Fruit fly (Drosophila melanogaster) whole organism, embryonic: ENCODE data around the gene DIP2.

Source experiments
- Adf1 ChIP-seq: fragments of 200-800 bp; sonication (Bioruptor generic); IDR thresholded peaks from 2 replicates; pipeline ENCODE4 v1.3.6; 2022; ENCODE audit warnings: missing biosample characterization, missing genetic modification characterization
- CG10274 ChIP-seq: fragments of 200-800 bp; sonication (Bioruptor generic); optimal IDR thresholded peaks from 3 replicates; lab custom pipeline; 2017; ENCODE audit warnings: missing biosample characterization, mild to moderate bottlenecking, missing genetic modification characterization
- CG10462 ChIP-seq: fragments of 200-800 bp; sonication (Bioruptor generic); optimal IDR thresholded peaks from 2 replicates; lab custom pipeline; 2016; ENCODE audit warnings: missing biosample characterization, missing genetic modification characterization
- CG11398 ChIP-seq: fragments of 200-800 bp; sonication (Bioruptor generic); optimal IDR thresholded peaks from 2 replicates; lab custom pipeline; 2016; ENCODE audit warnings: missing biosample characterization, missing genetic modification characterization
- CG12104 ChIP-seq: fragments of 200-800 bp; sonication (Bioruptor generic); optimal IDR thresholded peaks from 3 replicates; lab custom pipeline; 2016; ENCODE audit warnings: missing biosample characterization, missing genetic modification characterization
- CG13287 ChIP-seq: fragments of 200-800 bp; sonication (Bioruptor generic); IDR thresholded peaks from 2 replicates; pipeline ENCODE4 v1.3.6; 2022; ENCODE audit warnings: missing biosample characterization, missing genetic modification characterization; ENCODE audit not compliant: partially characterized antibody
- CG13894 ChIP-seq: fragments of 200-800 bp; sonication (Bioruptor generic); optimal IDR thresholded peaks from 3 replicates; lab custom pipeline; 2018; ENCODE audit warnings: missing biosample characterization, mild to moderate bottlenecking, missing genetic modification characterization, moderate library complexity
- CG15011 ChIP-seq: fragments of 200-800 bp; sonication (Bioruptor generic); optimal IDR thresholded peaks from 3 replicates; lab custom pipeline; 2018; ENCODE audit warnings: missing biosample characterization, mild to moderate bottlenecking, missing genetic modification characterization
- CG15514 ChIP-seq: fragments of 200-800 bp; sonication (Bioruptor generic); optimal IDR thresholded peaks from 3 replicates; lab custom pipeline; 2017; ENCODE audit warnings: missing biosample characterization, missing genetic modification characterization, mild to moderate bottlenecking, moderate library complexity, missing genetic modification reagents
- CG1792 ChIP-seq: fragments of 200-800 bp; sonication (Bioruptor generic); optimal IDR thresholded peaks from 2 replicates; lab custom pipeline; 2016; ENCODE audit warnings: missing biosample characterization, missing genetic modification characterization
- CG2199 ChIP-seq: fragments of 200-800 bp; sonication (Bioruptor generic); IDR thresholded peaks from 3 replicates; pipeline ENCODE4 v1.3.6; 2022; ENCODE audit warnings: missing biosample characterization, missing genetic modification characterization
- CG30431 ChIP-seq: fragments of 200-800 bp; sonication (Bioruptor generic); optimal IDR thresholded peaks from 2 replicates; lab custom pipeline; 2017; ENCODE audit warnings: missing biosample characterization, missing genetic modification characterization
- CG32532 ChIP-seq: fragments of 200-800 bp; sonication (Bioruptor generic); IDR thresholded peaks from 2 replicates; pipeline ENCODE4 v1.3.6; 2022; ENCODE audit warnings: missing biosample characterization, missing genetic modification characterization
- CG4360 ChIP-seq: fragments of 200-800 bp; sonication (Bioruptor generic); IDR thresholded peaks from 2 replicates; pipeline ENCODE4 v1.3.6; 2022; ENCODE audit warnings: missing biosample characterization, missing genetic modification characterization
- CG43689 ChIP-seq: fragments of 200-800 bp; sonication (Bioruptor generic); IDR thresholded peaks from 2 replicates; pipeline ENCODE4 v1.3.6; 2022; ENCODE audit warnings: missing biosample characterization, missing genetic modification characterization
- CG7372 ChIP-seq: fragments of 200-800 bp; sonication (Bioruptor generic); IDR thresholded peaks from 2 replicates; pipeline ENCODE4 v1.3.6; 2022; ENCODE audit warnings: missing biosample characterization, missing genetic modification characterization
- CG7928 ChIP-seq: fragments of 200-800 bp; sonication (Bioruptor generic); optimal IDR thresholded peaks from 2 replicates; lab custom pipeline; 2017; ENCODE audit warnings: missing biosample characterization, mild to moderate bottlenecking, missing genetic modification characterization
- CG9797 ChIP-seq: fragments of 200-800 bp; sonication (Bioruptor generic); optimal IDR thresholded peaks from 3 replicates; lab custom pipeline; 2018; ENCODE audit warnings: missing biosample characterization, mild to moderate bottlenecking, missing genetic modification characterization
- H15 ChIP-seq: fragments of 200-800 bp; sonication (Bioruptor generic); IDR thresholded peaks from 3 replicates; pipeline ENCODE4 v1.3.6; 2022; ENCODE audit warnings: missing biosample characterization, missing genetic modification characterization
- Jarid2 ChIP-seq: fragments of 200-800 bp; sonication (Bioruptor generic); optimal IDR thresholded peaks from 3 replicates; lab custom pipeline; 2017; ENCODE audit warnings: mild to moderate bottlenecking, missing biosample characterization, missing genetic modification reagents, missing genetic modification characterization
- Kr ChIP-seq: fragments of 200-800 bp; sonication (Bioruptor generic); optimal IDR thresholded peaks from 2 replicates; lab custom pipeline; 2017; ENCODE audit warnings: missing biosample characterization, mild to moderate bottlenecking, missing genetic modification characterization
- Neu2 ChIP-seq: fragments of 200-800 bp; sonication (Bioruptor generic); optimal IDR thresholded peaks from 3 replicates; lab custom pipeline; 2016; ENCODE audit warnings: missing biosample characterization, missing genetic modification characterization, borderline replicate concordance
- Oaz ChIP-seq: fragments of 200-800 bp; sonication (Bioruptor generic); IDR thresholded peaks from 2 replicates; pipeline ENCODE4 v1.3.6; 2022; ENCODE audit warnings: missing biosample characterization, missing genetic modification characterization
- Optix ChIP-seq: fragments of 200-800 bp; sonication (Bioruptor generic); IDR thresholded peaks from 3 replicates; pipeline ENCODE4 v1.3.6; 2022; ENCODE audit warnings: missing biosample characterization, missing genetic modification characterization
- Sry-δ ChIP-seq: fragments of 200-800 bp; sonication (Bioruptor generic); optimal IDR thresholded peaks from 2 replicates; lab custom pipeline; 2016; ENCODE audit warnings: missing biosample characterization, missing genetic modification characterization
- Stat92E ChIP-seq, 3 experiments: fragments of >200 bp in 2 of 3; fragments of 200-800 bp in 1 of 3; sonication (Bioruptor generic) in 1 of 3; optimal IDR thresholded peaks; 2 replicates each; lab custom pipeline; 2017 to 2019; ENCODE audit warnings: missing biosample characterization in 3 of 3, missing genetic modification characterization in 3 of 3, mild to moderate bottlenecking in 1 of 3, moderate library complexity in 1 of 3
- Trl ChIP-seq, 3 experiments: fragments of >200 bp in 2 of 3; fragments of 200-800 bp in 1 of 3; sonication (Bioruptor generic) in 1 of 3; optimal IDR thresholded peaks; 2 replicates in 1 of 3; 3 replicates in 2 of 3; lab custom pipeline; 2016 to 2017; ENCODE audit warnings: missing biosample characterization in 1 of 3, missing genetic modification characterization in 1 of 3
- Vsx1 ChIP-seq: fragments of 200-800 bp; sonication (Bioruptor generic); optimal IDR thresholded peaks from 2 replicates; lab custom pipeline; 2017; ENCODE audit warnings: missing biosample characterization, mild to moderate bottlenecking, missing genetic modification characterization, missing genetic modification reagents
- ab ChIP-seq: fragments of 200-800 bp; sonication (Bioruptor generic); optimal IDR thresholded peaks from 2 replicates; lab custom pipeline; 2016; ENCODE audit warnings: missing biosample characterization, missing genetic modification characterization
- ash1 ChIP-seq: fragments of 200-800 bp; sonication (Bioruptor generic); optimal IDR thresholded peaks from 2 replicates; lab custom pipeline; 2018; ENCODE audit warnings: missing biosample characterization, mild to moderate bottlenecking, missing genetic modification characterization
- chinmo ChIP-seq: fragments of 200-800 bp; sonication (Bioruptor generic); IDR thresholded peaks from 4 replicates; pipeline ENCODE4 v1.3.6; 2022; ENCODE audit warnings: missing biosample characterization, missing genetic modification characterization; ENCODE audit not compliant: partially characterized antibody
- ci ChIP-seq: fragments of 200-800 bp; sonication (Bioruptor generic); IDR thresholded peaks from 3 replicates; pipeline ENCODE4 v1.3.6; 2022; ENCODE audit warnings: missing biosample characterization, missing genetic modification characterization
- corto ChIP-seq: fragments of 200-800 bp; sonication (Bioruptor generic); optimal IDR thresholded peaks from 2 replicates; lab custom pipeline; 2016; ENCODE audit warnings: missing biosample characterization, mild to moderate bottlenecking, missing genetic modification characterization, moderate library complexity
- crol ChIP-seq: fragments of 200-800 bp; sonication (Bioruptor generic); IDR thresholded peaks from 2 replicates; pipeline ENCODE4 v1.3.6; 2022; ENCODE audit warnings: missing biosample characterization, missing genetic modification characterization
- crp ChIP-seq, 2 experiments: fragments of 200-800 bp; sonication (Bioruptor generic); optimal IDR thresholded peaks; 2 replicates in 1 of 2; 3 replicates in 1 of 2; lab custom pipeline; 2017; ENCODE audit warnings: missing biosample characterization in 2 of 2, missing genetic modification characterization in 2 of 2, mild to moderate bottlenecking in 1 of 2, moderate library complexity in 1 of 2
- cwo ChIP-seq: fragments of 200-800 bp; sonication (Bioruptor generic); optimal IDR thresholded peaks from 3 replicates; lab custom pipeline; 2017; ENCODE audit warnings: missing biosample characterization, missing genetic modification characterization, mild to moderate bottlenecking, moderate library complexity, missing genetic modification reagents
- dm ChIP-seq: fragments of 200-800 bp; sonication (Bioruptor generic); optimal IDR thresholded peaks from 3 replicates; lab custom pipeline; 2016; ENCODE audit warnings: missing biosample characterization, missing genetic modification characterization
- en ChIP-seq: fragments of 200-800 bp; sonication (Bioruptor generic); optimal IDR thresholded peaks from 2 replicates; lab custom pipeline; 2016; ENCODE audit warnings: missing biosample characterization, missing genetic modification characterization
- eve ChIP-seq, 2 experiments: fragments of >200 bp; optimal IDR thresholded peaks; 2 replicates each; lab custom pipeline; 2017; ENCODE audit warnings: missing biosample characterization in 2 of 2, missing genetic modification characterization in 2 of 2
- hbn ChIP-seq: fragments of 200-800 bp; sonication (Bioruptor generic); IDR thresholded peaks from 2 replicates; pipeline ENCODE4 v1.3.6; 2022; ENCODE audit warnings: missing biosample characterization, missing genetic modification characterization; ENCODE audit not compliant: partially characterized antibody
- hth ChIP-seq: fragments of >200 bp; optimal IDR thresholded peaks from 2 replicates; lab custom pipeline; 2017; ENCODE audit warnings: inconsistent platforms
- kni ChIP-seq: fragments of 200-800 bp; sonication (Bioruptor generic); optimal IDR thresholded peaks from 3 replicates; lab custom pipeline; 2017; ENCODE audit warnings: mild to moderate bottlenecking, missing biosample characterization, missing genetic modification reagents, missing genetic modification characterization
- lola ChIP-seq, 3 experiments: fragments of >200 bp in 2 of 3; fragments of 200-800 bp in 1 of 3; sonication (Bioruptor generic) in 1 of 3; optimal IDR thresholded peaks; 2 replicates each; lab custom pipeline; 2017 to 2019; ENCODE audit warnings: missing biosample characterization in 3 of 3, missing genetic modification characterization in 3 of 3, mild to moderate bottlenecking in 1 of 3, moderate library complexity in 1 of 3
- nerfin-2 ChIP-seq: fragments of 200-800 bp; sonication (Bioruptor generic); IDR thresholded peaks from 2 replicates; pipeline ENCODE4 v1.3.6; 2022; ENCODE audit warnings: missing biosample characterization, missing genetic modification characterization; ENCODE audit not compliant: partially characterized antibody
- pb ChIP-seq: fragments of 200-800 bp; sonication (Bioruptor generic); optimal IDR thresholded peaks from 3 replicates; lab custom pipeline; 2016; ENCODE audit warnings: missing biosample characterization, missing genetic modification characterization
- phol ChIP-seq: fragments of 200-800 bp; sonication (Bioruptor generic); optimal IDR thresholded peaks from 3 replicates; lab custom pipeline; 2018; ENCODE audit warnings: missing biosample characterization, mild to moderate bottlenecking, missing genetic modification characterization, moderate library complexity
- sd ChIP-seq: fragments of 200-800 bp; sonication (Bioruptor generic); optimal IDR thresholded peaks from 3 replicates; lab custom pipeline; 2018; ENCODE audit warnings: missing biosample characterization, mild to moderate bottlenecking, missing genetic modification characterization, moderate library complexity
- sima ChIP-seq: fragments of 200-800 bp; sonication (Bioruptor generic); optimal IDR thresholded peaks from 2 replicates; lab custom pipeline; 2016; ENCODE audit warnings: missing biosample characterization, missing genetic modification characterization
- tup ChIP-seq: fragments of 200-800 bp; sonication (Bioruptor generic); optimal IDR thresholded peaks from 2 replicates; lab custom pipeline; 2016; ENCODE audit warnings: missing biosample characterization, mild to moderate bottlenecking, missing genetic modification characterization, moderate library complexity
- yki ChIP-seq: fragments of >200 bp; optimal IDR thresholded peaks from 3 replicates; lab custom pipeline; 2018

The DIP2 gene

dm6 chr3L:262724-263177, 5.0 kb upstream of the DIP2 start (continued):
- TF ChIP-seq CG15011 (GFP tag; lab: Kevin White, UChicago) (no peak), hth (lab: Kevin White, UChicago) (no peak), chinmo (GFP tag; lab: Robert Waterston, UW) (peak; percentile 96), sd (peak; percentile 24), phol (tag; lab: Kevin White, UChicago) (no peak), lola (GFP tag; optimal IDR thresholded peaks at IDR 0.05; lab: Kevin White, UChicago) (no peak), CG10462 (GFP tag; lab: Kevin White, UChicago) (no peak), CG13894 (tag; lab: Kevin White, UChicago) (peak; percentile 54), yki (lab: Kevin White, UChicago) (no peak), Neu2 (GFP tag; lab: Kevin White, UChicago) (no peak), Vsx1 (no peak), Jarid2 (GFP tag; lab: Kevin White, UChicago) (no peak), cwo (GFP tag; lab: Kevin White, UChicago) (peak; percentile 70), CG7372 (GFP tag; lab: Robert Waterston, UW) (no peak), Trl (optimal IDR thresholded peaks at IDR 0.05; lab: Kevin White, UChicago) (no peak), Trl (GFP tag; optimal IDR thresholded peaks at IDR 0.05; lab: Kevin White, UChicago) (no peak), H15 (GFP tag; lab: Robert Waterston, UW) (no peak), kni (GFP tag; lab: Kevin White, UChicago) (peak; percentile 1), Oaz (GFP tag; lab: Robert Waterston, UW) (no peak), CG2199 (GFP tag; lab: Robert Waterston, UW) (0 out of 3 replicates have a peak, but pooled peaks have one; percentile 51), Adf1 (0 out of 2 replicates have a peak, but pooled peaks have one; percentile 7), Stat92E (GFP tag; optimal IDR thresholded peaks at IDR 0.05; lab: Kevin White, UChicago) (no peak), CG11398 (GFP tag; lab: Kevin White, UChicago) (no peak), hbn (GFP tag; lab: Robert Waterston, UW) (peak; percentile 77), crp (GFP tag; optimal IDR thresholded peaks at IDR 0.05; lab: Kevin White, UChicago) (peak in 1 of 2 experiments; percentile 37), CG13287 (GFP tag; lab: Robert Waterston, UW) (peak; percentile 90), Optix (GFP tag; lab: Robert Waterston, UW) (no peak), Kr (GFP tag; lab: Kevin White, UChicago) (no peak), Sry-δ (GFP tag; lab: Kevin White, UChicago) (peak; percentile 89), pb (GFP tag; lab: Kevin White, UChicago) (no peak), CG12104 (no peak), CG7928 (GFP tag; lab: Kevin White, UChicago) (no peak), ab (no peak), corto (GFP tag; lab: Kevin White, UChicago) (no peak), CG9797 (GFP tag; lab: Kevin White, UChicago) (peak; percentile 27), tup (GFP tag; lab: Kevin White, UChicago) (no peak), CG15514 (GFP tag; lab: Kevin White, UChicago) (peak; percentile 91), en (GFP tag; lab: Kevin White, UChicago) (no peak), ash1 (no peak), CG10274 (GFP tag; lab: Kevin White, UChicago) (no peak), eve (GFP tag; optimal IDR thresholded peaks at IDR 0.05; lab: Kevin White, UChicago) (no peak), nerfin-2 (peak; percentile 75), CG1792 (GFP tag; lab: Kevin White, UChicago) (no peak), CG4360 (GFP tag; lab: Robert Waterston, UW) (no peak), CG30431 (GFP tag; lab: Kevin White, UChicago) (no peak), ci (GFP tag; lab: Robert Waterston, UW) (no peak), crol (GFP tag; lab: Robert Waterston, UW) (no peak), dm (GFP tag; lab: Kevin White, UChicago) (peak; percentile 98), sima (no peak), CG32532 (GFP tag; lab: Robert Waterston, UW) (no peak), CG43689 (GFP tag; lab: Robert Waterston, UW) (no peak)
